Worm (Caenorhabditis elegans): ENCODE measurements around the gene cpsf-4.

DNA sequence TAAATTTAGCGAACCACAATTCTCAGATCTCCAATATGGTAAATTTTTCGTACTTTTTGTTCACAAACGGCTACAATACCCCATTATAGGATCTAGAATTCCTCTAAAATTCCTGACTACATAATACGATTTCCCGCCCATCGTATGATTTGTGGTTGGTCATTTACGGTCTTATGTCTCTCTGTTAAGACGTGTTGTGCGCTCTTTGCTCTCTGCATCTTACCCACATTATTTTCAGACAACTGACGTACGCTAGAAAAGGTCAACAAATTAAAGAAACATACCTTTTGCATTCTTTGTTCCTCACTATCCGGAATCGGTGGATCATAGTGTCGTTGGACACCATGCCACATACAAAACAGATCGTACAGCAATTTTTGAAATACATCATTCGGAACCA is 50.2 kb downstream of the cpsf-4 start:
- no peak for TF ChIP-seq nhr-12 (tag; optimal IDR thresholded peaks at IDR 0.05)
- TF ChIP-seq gmeb-1 (tag; optimal IDR thresholded peaks at IDR 0.05): no peak
- no peak for TF ChIP-seq elt-3 (tag; optimal IDR thresholded peaks at IDR 0.05)
- no peak for TF ChIP-seq snpc-4 (tag; optimal IDR thresholded peaks at IDR 0.05)

Measured in whole organism, L2 larva.